Worm (Caenorhabditis elegans) whole organism, midembryonic: Measurements from ENCODE around the gene dmd-3.
A peak's percentile ranks its signal among the peaks of the same experiment; 100 is the strongest.

Source experiments
- T22C8.4 ChIP-seq: fragments of 200-800 bp; sonication (Bioruptor generic); IDR thresholded peaks from 2 replicates; pipeline ENCODE4 v1.3.6; 2022; ENCODE audit warnings: missing genetic modification characterization, missing compliant biosample characterization
- cog-1 ChIP-seq: sonication (generic microtip); optimal IDR thresholded peaks from 2 replicates; lab custom pipeline; 2016; ENCODE audit warnings: missing genetic modification characterization, missing compliant biosample characterization
- flt-1 ChIP-seq: fragments of 200-800 bp; sonication (Bioruptor generic); IDR thresholded peaks from 2 replicates; pipeline ENCODE4 v1.3.6; 2022; ENCODE audit warnings: missing genetic modification characterization, missing compliant biosample characterization
- klf-2 ChIP-seq: fragments of 200-800 bp; sonication (Bioruptor generic); conservative IDR thresholded peaks from 2 replicates; pipeline ENCODE4 v1.3.6; 2022; ENCODE audit warnings: missing genetic modification reagents, missing genetic modification characterization, missing compliant biosample characterization
- med-1 ChIP-seq: sonication (generic microtip); optimal IDR thresholded peaks from 2 replicates; lab custom pipeline; 2017; ENCODE audit warnings: missing genetic modification characterization, mild to moderate bottlenecking, missing compliant biosample characterization, antibody characterized with exemption, missing genetic modification reagents; ENCODE audit not compliant: insufficient read depth
- ref-1 ChIP-seq: fragments of 200-800 bp; sonication (Bioruptor generic); conservative IDR thresholded peaks from 2 replicates; pipeline ENCODE4 v1.3.6; 2022; ENCODE audit warnings: missing genetic modification reagents, missing genetic modification characterization, missing compliant biosample characterization
- tab-1 ChIP-seq: fragments of 200-800 bp; sonication (Bioruptor generic); IDR thresholded peaks from 2 replicates; pipeline ENCODE4 v1.3.6; 2022; ENCODE audit warnings: missing genetic modification characterization, missing compliant biosample characterization
- ztf-23 ChIP-seq: fragments of 200-800 bp; sonication (Bioruptor generic); IDR thresholded peaks from 2 replicates; pipeline ENCODE4 v1.3.6; 2022; ENCODE audit warnings: missing genetic modification reagents, missing genetic modification characterization, missing compliant biosample characterization
- ztf-29 ChIP-seq: fragments of 200-800 bp; sonication (Bioruptor generic); IDR thresholded peaks from 2 replicates; pipeline ENCODE4 v1.3.6; 2022; ENCODE audit warnings: missing genetic modification reagents, missing genetic modification characterization, missing compliant biosample characterization

The dmd-3 gene

DNA sequence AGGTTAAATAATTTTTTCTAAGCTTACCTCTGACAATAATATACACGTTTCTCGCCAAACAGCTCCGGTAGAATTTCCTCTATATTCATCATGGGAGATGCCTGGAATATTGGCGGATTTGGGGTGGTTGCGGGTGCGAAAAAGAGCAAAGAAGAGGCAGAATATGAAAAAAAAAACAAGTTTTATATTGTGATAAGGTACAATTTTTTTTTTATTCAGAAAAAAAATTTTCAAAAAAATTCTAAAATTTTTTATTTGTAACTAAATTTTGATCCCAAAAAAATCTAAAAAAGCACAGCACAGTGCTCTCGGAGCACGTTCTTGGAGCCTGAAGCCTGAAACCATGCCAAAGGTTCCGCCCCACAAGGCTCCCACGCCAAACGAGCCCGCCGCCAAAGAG lies at the start of gene dmd-3:
dmd-3 (minus strand) TSS at position 101 of the 400 bp plus-strand sequence.
- no peak for TF ChIP-seq ztf-23 (GFP tag; lab: Robert Waterston, UW)
- TF ChIP-seq ztf-29: no peak
- no peak for TF ChIP-seq cog-1
- no peak for TF ChIP-seq med-1
- TF ChIP-seq T22C8.4: no peak
- TF ChIP-seq flt-1 (GFP tag; lab: Robert Waterston, UW): no peak
- no peak for TF ChIP-seq klf-2 (GFP tag; lab: Robert Waterston, UW)
- no peak for TF ChIP-seq ref-1 (GFP tag; lab: Robert Waterston, UW)
- TF ChIP-seq tab-1 (GFP tag; lab: Robert Waterston, UW): no peak

DNA sequence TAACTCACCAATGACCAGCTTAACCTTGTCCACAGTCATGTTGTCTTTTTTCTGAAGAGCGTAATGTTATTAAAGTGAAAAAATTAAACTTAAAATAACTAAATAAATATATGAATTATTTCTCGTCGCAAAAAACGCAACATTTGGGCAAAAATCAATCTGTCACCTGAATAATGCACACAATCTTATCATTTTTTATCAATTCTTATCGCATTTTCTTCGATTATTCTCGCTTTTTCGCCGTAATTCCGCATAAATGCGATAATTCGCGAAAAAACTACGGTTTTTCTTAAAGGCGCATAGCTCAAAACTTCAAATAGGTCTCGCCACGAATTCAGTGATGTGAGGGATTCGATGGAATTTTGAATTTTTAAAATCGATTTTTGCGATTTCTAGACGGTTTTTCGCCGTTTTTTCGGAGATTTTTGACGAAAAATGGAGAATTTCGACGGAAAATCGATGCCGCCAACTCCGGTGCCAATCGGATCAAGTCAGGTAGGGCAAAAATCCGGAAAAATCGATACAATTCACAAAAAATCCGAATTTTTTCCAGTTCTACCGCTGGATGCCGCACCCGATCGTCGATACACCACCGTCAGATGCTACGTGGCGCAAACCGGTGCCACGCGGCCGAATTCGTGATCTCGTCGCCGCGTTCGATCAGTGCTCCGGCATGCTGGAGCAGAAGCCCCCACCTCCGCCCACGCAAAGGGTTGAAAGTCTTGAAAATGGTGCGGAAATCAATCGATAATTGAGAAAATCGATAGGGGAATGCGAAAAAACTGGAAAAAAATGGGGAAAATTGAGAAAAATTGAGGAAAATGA lies 42.5 kb upstream of the dmd-3 start, which contains the start of the genes Y43F8C.13 and ani-3:
Y43F8C.13 (minus strand) TSS at position 51 of the 825 bp plus-strand sequence.
ani-3 (plus strand) TSS at position 385 of the 825 bp plus-strand sequence.
- no peak for TF ChIP-seq med-1
- TF ChIP-seq T22C8.4: peak; percentile 46; the same call in 1 of the 2 replicates

DNA sequence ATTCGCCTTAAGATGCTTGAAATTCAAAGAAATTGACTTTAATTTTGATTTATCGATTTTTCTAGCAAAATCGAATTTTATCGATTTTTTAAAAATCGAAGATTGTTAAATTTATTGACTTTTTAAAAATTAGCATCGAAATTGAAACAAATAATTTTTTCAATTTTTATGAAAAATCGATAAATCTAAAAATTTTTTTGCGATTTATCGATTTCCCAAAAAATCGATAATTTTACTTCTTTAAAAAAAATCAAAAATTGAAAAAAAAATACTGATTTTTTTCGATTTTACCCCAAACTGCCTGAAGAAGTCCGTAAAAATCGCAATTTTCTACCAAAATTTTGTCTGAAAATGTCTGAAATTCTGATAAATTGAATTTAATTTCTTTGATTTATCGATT lies 36.9 kb upstream of the dmd-3 start:
- TF ChIP-seq tab-1 (GFP tag; lab: Robert Waterston, UW) (no peak), T22C8.4 (peak; percentile 55)

DNA sequence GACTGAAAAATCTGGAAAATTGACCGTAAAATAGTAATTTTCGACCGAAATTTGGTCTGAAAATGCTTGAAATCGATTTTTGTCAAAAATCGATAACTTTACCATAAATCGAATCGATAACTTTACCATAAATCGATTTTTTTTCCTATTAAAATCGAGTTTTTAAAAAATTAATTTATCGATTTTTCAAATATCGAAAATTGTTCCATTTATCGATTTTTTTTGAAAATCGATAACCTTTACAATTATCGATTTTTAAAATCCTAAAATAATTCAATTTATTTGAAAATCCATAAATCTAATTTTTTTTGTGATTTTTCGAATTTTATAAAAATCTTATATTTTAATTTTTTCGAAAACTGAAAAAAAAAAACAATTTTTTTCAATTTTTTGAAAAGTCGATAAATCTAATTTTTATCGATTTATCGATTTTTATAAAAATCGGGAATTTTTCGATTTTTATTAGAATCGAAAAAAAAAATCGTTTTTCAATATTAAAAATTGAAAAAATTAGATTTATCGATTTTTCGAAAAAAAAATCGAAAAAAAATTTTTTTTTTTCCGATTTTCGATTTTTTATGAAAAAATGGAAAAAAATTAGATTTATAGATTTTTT lies 36.3 kb upstream of the dmd-3 start:
- TF ChIP-seq med-1 (no peak), tab-1 (GFP tag; lab: Robert Waterston, UW) (no peak), klf-2 (GFP tag; lab: Robert Waterston, UW) (no peak), cog-1 (no peak), T22C8.4 (peak; percentile 76)

DNA sequence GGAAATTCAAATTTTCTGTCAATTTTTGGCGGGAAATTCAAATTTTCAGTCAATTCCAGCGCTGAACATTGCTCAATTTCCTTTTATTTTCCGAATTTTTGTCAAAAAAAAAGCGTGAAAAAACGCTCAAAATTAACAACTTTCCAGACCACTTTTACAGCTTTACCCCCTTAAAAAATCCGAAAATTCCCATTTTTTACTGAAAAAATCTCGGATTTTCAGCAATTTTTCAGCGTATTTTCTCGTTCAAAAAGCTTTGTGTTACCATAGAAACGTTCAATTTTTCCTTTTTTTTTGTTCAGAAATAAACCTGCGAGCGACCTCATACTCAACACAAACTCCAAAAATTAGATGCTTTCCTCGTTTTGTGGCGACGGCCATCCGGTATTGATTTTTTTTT lies 19.5 kb upstream of the dmd-3 start, which contains the start of gene mrp-7:
mrp-7 (plus strand) TSS at position 301 of the 400 bp plus-strand sequence.
- TF ChIP-seq med-1 (no peak), cog-1 (no peak), klf-2 (GFP tag; lab: Robert Waterston, UW) (no peak), ref-1 (GFP tag; lab: Robert Waterston, UW) (no peak), flt-1 (GFP tag; lab: Robert Waterston, UW) (no peak), ztf-29 (no peak), ztf-23 (GFP tag; lab: Robert Waterston, UW) (no peak), tab-1 (GFP tag; lab: Robert Waterston, UW) (no peak)

DNA sequence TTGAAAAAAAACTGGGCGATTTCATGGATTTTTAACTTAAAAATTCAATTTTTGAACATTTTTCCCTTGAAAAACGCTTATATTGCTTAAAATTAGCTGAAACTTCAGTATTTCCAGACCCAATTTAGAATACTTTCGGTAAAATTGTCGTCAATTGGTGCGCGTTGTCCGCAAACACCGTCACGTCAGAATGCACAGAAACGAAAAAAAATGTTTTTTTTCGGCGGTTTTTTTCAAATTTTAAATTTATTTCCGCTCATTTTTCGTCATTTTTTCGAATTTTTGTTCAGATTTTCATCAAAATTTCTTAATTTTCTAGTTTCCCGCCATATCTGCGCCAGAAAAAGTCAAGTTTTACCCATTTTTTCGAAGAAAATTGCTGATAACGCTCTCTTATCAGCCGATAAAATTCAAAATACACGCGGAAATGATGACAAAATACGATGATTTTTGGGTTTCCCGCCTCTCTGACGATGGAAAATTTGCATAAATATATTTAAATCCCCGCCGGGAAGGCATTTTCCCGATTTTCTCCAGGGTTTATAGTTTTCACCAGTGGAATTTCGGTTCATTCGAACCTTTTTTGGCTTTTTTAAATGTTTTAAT lies 18.4 kb upstream of the dmd-3 start:
- no peak for TF ChIP-seq klf-2 (GFP tag; lab: Robert Waterston, UW)
- no peak for TF ChIP-seq T22C8.4
- no peak for TF ChIP-seq cog-1

DNA sequence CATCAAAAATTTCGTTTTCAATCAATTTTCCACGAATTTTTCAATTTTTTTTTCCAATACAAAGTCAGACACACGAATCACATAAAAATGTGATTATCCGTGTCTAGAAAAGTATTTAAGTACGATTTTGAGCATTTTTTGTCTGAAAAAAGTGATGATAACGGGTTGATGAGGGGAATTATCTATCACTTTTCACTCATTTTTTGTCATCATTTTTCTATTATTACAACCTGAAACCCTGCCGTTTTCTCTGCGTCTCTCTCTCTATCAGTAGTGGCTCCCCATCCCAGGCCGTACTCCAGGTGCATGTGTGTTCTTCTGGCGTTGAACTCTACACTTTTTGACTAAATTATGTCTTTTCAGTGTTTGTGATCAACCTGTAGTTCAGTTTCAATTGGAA lies 17.3 kb upstream of the dmd-3 start:
- no peak for TF ChIP-seq ref-1 (GFP tag; lab: Robert Waterston, UW)
- no peak for TF ChIP-seq flt-1 (GFP tag; lab: Robert Waterston, UW)
- no peak for TF ChIP-seq cog-1
- TF ChIP-seq ztf-23 (GFP tag; lab: Robert Waterston, UW): no peak
- TF ChIP-seq T22C8.4: no peak
- TF ChIP-seq ztf-29: no peak
- TF ChIP-seq klf-2 (GFP tag; lab: Robert Waterston, UW): no peak
- no peak for TF ChIP-seq tab-1 (GFP tag; lab: Robert Waterston, UW)
- TF ChIP-seq med-1: no peak

DNA sequence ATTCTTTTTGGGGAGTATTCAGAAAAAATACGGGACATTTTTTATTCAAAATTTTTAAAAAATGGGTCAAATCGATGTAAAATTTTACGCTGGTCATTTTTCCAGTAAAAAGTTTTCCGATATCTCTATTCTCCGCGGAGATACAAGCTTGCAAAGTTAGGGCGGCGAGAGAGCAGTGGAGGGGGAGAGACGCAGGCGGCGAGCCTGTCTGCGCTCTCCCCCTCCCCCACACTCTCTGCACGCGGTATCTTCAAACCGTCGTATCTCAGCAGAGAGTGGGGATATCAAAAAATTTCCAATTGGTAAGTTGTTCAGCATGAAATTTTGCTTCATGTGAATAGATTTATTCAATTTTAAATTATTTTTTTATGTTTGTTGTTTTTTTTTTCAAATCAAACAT lies 16.8 kb upstream of the dmd-3 start:
- TF ChIP-seq ztf-23 (GFP tag; lab: Robert Waterston, UW): no peak
- TF ChIP-seq ztf-29: no peak
- TF ChIP-seq med-1: no peak
- no peak for TF ChIP-seq T22C8.4
- no peak for TF ChIP-seq ref-1 (GFP tag; lab: Robert Waterston, UW)
- TF ChIP-seq cog-1: no peak
- no peak for TF ChIP-seq flt-1 (GFP tag; lab: Robert Waterston, UW)
- TF ChIP-seq klf-2 (GFP tag; lab: Robert Waterston, UW): no peak
- TF ChIP-seq tab-1 (GFP tag; lab: Robert Waterston, UW): no peak

DNA sequence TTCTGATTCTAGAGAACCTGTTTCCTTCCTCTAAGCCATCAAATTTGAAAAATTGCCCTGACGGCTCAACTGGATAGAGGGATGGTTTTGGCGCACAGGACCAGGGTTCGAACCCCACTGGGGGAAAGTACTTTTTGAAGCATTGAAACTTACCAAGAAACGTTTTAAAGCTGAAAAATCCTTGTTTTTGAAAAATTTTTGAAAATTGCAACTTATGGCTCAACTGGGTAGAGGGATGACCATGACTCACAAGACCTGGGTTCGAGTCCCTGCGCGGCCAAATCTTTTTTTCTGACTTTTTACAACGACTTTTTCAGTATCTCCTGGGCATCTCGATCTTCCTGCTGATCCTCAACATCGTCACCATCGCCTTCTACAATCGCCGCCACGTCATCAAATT lies 15.8 kb upstream of the dmd-3 start:
- TF ChIP-seq cog-1 (no peak), klf-2 (GFP tag; lab: Robert Waterston, UW) (no peak), ztf-29 (no peak), flt-1 (GFP tag; lab: Robert Waterston, UW) (no peak), tab-1 (GFP tag; lab: Robert Waterston, UW) (no peak), med-1 (no peak), T22C8.4 (no peak), ref-1 (GFP tag; lab: Robert Waterston, UW) (no peak), ztf-23 (GFP tag; lab: Robert Waterston, UW) (no peak)

DNA sequence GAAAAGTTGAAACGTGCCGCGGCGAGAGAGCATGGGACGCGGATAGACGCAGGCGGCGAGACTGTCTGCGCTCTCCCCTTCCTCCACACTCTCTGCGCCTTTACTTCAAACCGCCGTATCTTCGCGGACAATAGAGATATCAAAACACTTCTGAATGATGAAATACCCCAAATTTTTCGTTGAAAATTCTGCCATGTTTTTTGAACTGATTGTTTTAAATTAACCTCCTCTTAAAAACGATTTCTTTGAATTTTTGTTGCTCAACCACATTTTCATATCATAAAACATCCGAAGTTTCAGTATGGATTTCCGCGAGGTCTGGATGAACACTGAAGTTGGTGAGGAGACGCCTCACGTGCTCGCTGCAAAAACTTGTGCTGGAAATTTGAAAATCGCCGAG lies 14.9 kb upstream of the dmd-3 start, which contains the start of gene Y43F8C.11:
Y43F8C.11 (plus strand) TSS at position 301 of the 400 bp plus-strand sequence.
- TF ChIP-seq klf-2 (GFP tag; lab: Robert Waterston, UW) (no peak), T22C8.4 (no peak), ztf-29 (no peak), tab-1 (GFP tag; lab: Robert Waterston, UW) (no peak), ref-1 (GFP tag; lab: Robert Waterston, UW) (no peak), flt-1 (GFP tag; lab: Robert Waterston, UW) (no peak), med-1 (no peak), cog-1 (no peak), ztf-23 (GFP tag; lab: Robert Waterston, UW) (no peak)
